Fruit fly (Drosophila melanogaster) whole organism, embryonic: ENCODE data around the gene Kah.

Experiments
- Abd-B ChIP-seq: fragments of 200-800 bp; sonication (Bioruptor generic); optimal IDR thresholded peaks from 2 replicates; lab custom pipeline; 2018; ENCODE audit warnings: missing biosample characterization, mild to moderate bottlenecking, missing genetic modification characterization, moderate library complexity
- Atf-2 ChIP-seq: fragments of 200-800 bp; sonication (Bioruptor generic); optimal IDR thresholded peaks from 2 replicates; lab custom pipeline; 2016; ENCODE audit warnings: missing biosample characterization, missing genetic modification characterization
- CG10274 ChIP-seq: fragments of 200-800 bp; sonication (Bioruptor generic); optimal IDR thresholded peaks from 3 replicates; lab custom pipeline; 2017; ENCODE audit warnings: missing biosample characterization, mild to moderate bottlenecking, missing genetic modification characterization
- CG11085 ChIP-seq: fragments of 200-800 bp; sonication (Bioruptor generic); IDR thresholded peaks from 2 replicates; pipeline ENCODE4 v1.3.6; 2022; ENCODE audit warnings: missing biosample characterization, missing genetic modification characterization
- CG12071 ChIP-seq: fragments of 200-800 bp; sonication (Bioruptor generic); optimal IDR thresholded peaks from 3 replicates; lab custom pipeline; 2018; ENCODE audit warnings: missing biosample characterization, mild to moderate bottlenecking, missing genetic modification characterization
- CG12155 ChIP-seq: fragments of 200-800 bp; sonication (Bioruptor generic); optimal IDR thresholded peaks from 3 replicates; lab custom pipeline; 2016; ENCODE audit warnings: missing biosample characterization, missing genetic modification characterization
- CG12236 ChIP-seq: fragments of 200-800 bp; sonication (Bioruptor generic); optimal IDR thresholded peaks from 2 replicates; lab custom pipeline; 2016; ENCODE audit warnings: missing biosample characterization, missing genetic modification characterization
- CG12391 ChIP-seq: fragments of 200-800 bp; sonication (Bioruptor generic); optimal IDR thresholded peaks from 3 replicates; lab custom pipeline; 2018; ENCODE audit warnings: missing biosample characterization, mild to moderate bottlenecking, missing genetic modification characterization, moderate library complexity
- CG12744 ChIP-seq: fragments of 200-800 bp; sonication (Bioruptor generic); optimal IDR thresholded peaks from 2 replicates; lab custom pipeline; 2016; ENCODE audit warnings: missing biosample characterization, missing genetic modification characterization
- CG1647 ChIP-seq: fragments of 200-800 bp; sonication (Bioruptor generic); optimal IDR thresholded peaks from 3 replicates; lab custom pipeline; 2016; ENCODE audit warnings: missing biosample characterization, missing genetic modification characterization
- CG16779 ChIP-seq: fragments of 200-800 bp; sonication (Bioruptor generic); IDR thresholded peaks from 2 replicates; pipeline ENCODE4 v1.3.6; 2022; ENCODE audit warnings: missing biosample characterization, missing genetic modification characterization
- CG2120 ChIP-seq: fragments of 200-800 bp; sonication (Bioruptor generic); optimal IDR thresholded peaks from 3 replicates; lab custom pipeline; 2016; ENCODE audit warnings: missing biosample characterization, missing genetic modification characterization
- CG3163 ChIP-seq: fragments of 200-800 bp; sonication (Bioruptor generic); optimal IDR thresholded peaks from 3 replicates; lab custom pipeline; 2016; ENCODE audit warnings: missing biosample characterization, missing genetic modification characterization
- CG33213 ChIP-seq: fragments of 200-800 bp; sonication (Bioruptor generic); optimal IDR thresholded peaks from 3 replicates; lab custom pipeline; 2016; ENCODE audit warnings: missing biosample characterization, missing genetic modification characterization
- CG7963 ChIP-seq: fragments of 200-800 bp; sonication (Bioruptor generic); IDR thresholded peaks from 3 replicates; pipeline ENCODE4 v1.3.6; 2022; ENCODE audit warnings: missing biosample characterization, missing genetic modification characterization; ENCODE audit not compliant: partially characterized antibody
- CG8944 ChIP-seq: fragments of 200-800 bp; sonication (Bioruptor generic); optimal IDR thresholded peaks from 3 replicates; lab custom pipeline; 2016; ENCODE audit warnings: missing biosample characterization, missing genetic modification characterization
- Chrac-16 ChIP-seq: fragments of 200-800 bp; sonication (Bioruptor generic); optimal IDR thresholded peaks from 3 replicates; lab custom pipeline; 2016; ENCODE audit warnings: missing biosample characterization, missing genetic modification characterization
- D ChIP-seq, 2 experiments: fragments of 200-800 bp in 1 of 2; fragments of >200 bp in 1 of 2; sonication (Bioruptor generic) in 1 of 2; optimal IDR thresholded peaks; 2 replicates in 1 of 2; 3 replicates in 1 of 2; lab custom pipeline; 2017; ENCODE audit warnings: mild to moderate bottlenecking in 1 of 2, missing biosample characterization in 1 of 2, missing genetic modification characterization in 1 of 2, missing genetic modification reagents in 1 of 2
- Dfd ChIP-seq, 2 experiments: fragments of >200 bp; optimal IDR thresholded peaks; 2 replicates each; lab custom pipeline; 2017; ENCODE audit warnings: missing biosample characterization in 2 of 2, missing genetic modification characterization in 2 of 2
- Fer1 ChIP-seq: fragments of 200-800 bp; sonication (Bioruptor generic); optimal IDR thresholded peaks from 2 replicates; lab custom pipeline; 2017; ENCODE audit warnings: missing biosample characterization, mild to moderate bottlenecking, missing genetic modification characterization
- H15 ChIP-seq: fragments of 200-800 bp; sonication (Bioruptor generic); IDR thresholded peaks from 3 replicates; pipeline ENCODE4 v1.3.6; 2022; ENCODE audit warnings: missing biosample characterization, missing genetic modification characterization
- HmgZ ChIP-seq: fragments of 200-800 bp; sonication (Bioruptor generic); optimal IDR thresholded peaks from 2 replicates; lab custom pipeline; 2018; ENCODE audit warnings: missing biosample characterization, mild to moderate bottlenecking, missing genetic modification characterization
- Hmr ChIP-seq: fragments of 200-800 bp; sonication (Bioruptor generic); optimal IDR thresholded peaks from 3 replicates; lab custom pipeline; 2017; ENCODE audit warnings: mild to moderate bottlenecking, missing biosample characterization, missing genetic modification reagents, missing genetic modification characterization
- Lim3 ChIP-seq: fragments of 200-800 bp; sonication (Bioruptor generic); IDR thresholded peaks from 2 replicates; pipeline ENCODE4 v1.3.6; 2022; ENCODE audit warnings: missing biosample characterization, missing genetic modification characterization
- Nf-YC ChIP-seq: fragments of 200-800 bp; optimal IDR thresholded peaks from 3 replicates; lab custom pipeline; 2019; ENCODE audit warnings: missing biosample characterization, mild to moderate bottlenecking, missing genetic modification characterization, moderate library complexity
- Poxn ChIP-seq: fragments of 200-800 bp; sonication (Bioruptor generic); IDR thresholded peaks from 2 replicates; pipeline ENCODE4 v1.3.6; 2022; ENCODE audit warnings: missing biosample characterization, missing genetic modification characterization
- Spps ChIP-seq: fragments of 200-800 bp; sonication (Bioruptor generic); optimal IDR thresholded peaks from 2 replicates; lab custom pipeline; 2018; ENCODE audit warnings: missing biosample characterization, mild to moderate bottlenecking, missing genetic modification characterization
- Trl ChIP-seq, 3 experiments: fragments of >200 bp in 2 of 3; fragments of 200-800 bp in 1 of 3; sonication (Bioruptor generic) in 1 of 3; optimal IDR thresholded peaks; 2 replicates in 1 of 3; 3 replicates in 2 of 3; lab custom pipeline; 2016 to 2017; ENCODE audit warnings: missing biosample characterization in 1 of 3, missing genetic modification characterization in 1 of 3
- al ChIP-seq: fragments of 200-800 bp; sonication (Bioruptor generic); IDR thresholded peaks from 2 replicates; pipeline ENCODE4 v1.3.6; 2022; ENCODE audit warnings: missing biosample characterization, missing genetic modification characterization
- ara ChIP-seq: fragments of 200-800 bp; sonication (Bioruptor generic); IDR thresholded peaks from 2 replicates; pipeline ENCODE4 v1.3.6; 2022; ENCODE audit warnings: missing biosample characterization, missing genetic modification characterization
- bowl ChIP-seq: fragments of 200-800 bp; sonication (Bioruptor generic); IDR thresholded peaks from 2 replicates; pipeline ENCODE4 v1.3.6; 2022; ENCODE audit warnings: missing biosample characterization, missing genetic modification characterization
- disco-r ChIP-seq: fragments of 200-800 bp; sonication (Bioruptor generic); optimal IDR thresholded peaks from 2 replicates; lab custom pipeline; 2016; ENCODE audit warnings: missing biosample characterization, missing genetic modification characterization
- dysf ChIP-seq: fragments of 200-800 bp; sonication (Bioruptor generic); IDR thresholded peaks from 3 replicates; pipeline ENCODE4 v1.3.6; 2022; ENCODE audit warnings: missing biosample characterization, missing genetic modification characterization
- en ChIP-seq: fragments of 200-800 bp; sonication (Bioruptor generic); optimal IDR thresholded peaks from 2 replicates; lab custom pipeline; 2016; ENCODE audit warnings: missing biosample characterization, missing genetic modification characterization
- fd102C ChIP-seq: fragments of 200-800 bp; sonication (Bioruptor generic); optimal IDR thresholded peaks from 2 replicates; lab custom pipeline; 2018; ENCODE audit warnings: missing biosample characterization, mild to moderate bottlenecking, missing genetic modification characterization, moderate library complexity
- fd96Cb ChIP-seq: fragments of 200-800 bp; sonication (Bioruptor generic); optimal IDR thresholded peaks from 2 replicates; lab custom pipeline; 2018; ENCODE audit warnings: missing biosample characterization, mild to moderate bottlenecking, missing genetic modification characterization, moderate library complexity
- gro ChIP-seq: fragments of 200-800 bp; sonication (Bioruptor generic); optimal IDR thresholded peaks from 2 replicates; lab custom pipeline; 2016; ENCODE audit warnings: missing biosample characterization, missing genetic modification characterization
- jumu ChIP-seq: fragments of 200-800 bp; sonication (Bioruptor generic); optimal IDR thresholded peaks from 3 replicates; lab custom pipeline; 2016; ENCODE audit warnings: missing biosample characterization, missing genetic modification characterization
- kni ChIP-seq: fragments of 200-800 bp; sonication (Bioruptor generic); optimal IDR thresholded peaks from 3 replicates; lab custom pipeline; 2017; ENCODE audit warnings: mild to moderate bottlenecking, missing biosample characterization, missing genetic modification reagents, missing genetic modification characterization
- lmd ChIP-seq: fragments of 200-800 bp; sonication (Bioruptor generic); IDR thresholded peaks from 2 replicates; pipeline ENCODE4 v1.3.6; 2022; ENCODE audit warnings: missing biosample characterization, missing genetic modification characterization
- rib ChIP-seq: fragments of 200-800 bp; sonication (Bioruptor generic); IDR thresholded peaks from 2 replicates; pipeline ENCODE4 v1.3.6; 2022; ENCODE audit warnings: missing biosample characterization, missing genetic modification characterization
- row ChIP-seq: fragments of 200-800 bp; sonication (Bioruptor generic); IDR thresholded peaks from 3 replicates; pipeline ENCODE4 v1.3.6; 2022; ENCODE audit warnings: missing biosample characterization, missing genetic modification characterization
- salm ChIP-seq: fragments of 200-800 bp; sonication (Bioruptor generic); optimal IDR thresholded peaks from 2 replicates; lab custom pipeline; 2018; ENCODE audit warnings: missing biosample characterization, mild to moderate bottlenecking, missing genetic modification characterization
- sd ChIP-seq: fragments of 200-800 bp; sonication (Bioruptor generic); optimal IDR thresholded peaks from 3 replicates; lab custom pipeline; 2018; ENCODE audit warnings: missing biosample characterization, mild to moderate bottlenecking, missing genetic modification characterization, moderate library complexity
- shn ChIP-seq: fragments of 200-800 bp; sonication (Bioruptor generic); optimal IDR thresholded peaks from 3 replicates; lab custom pipeline; 2016; ENCODE audit warnings: missing biosample characterization, missing genetic modification characterization
- sima ChIP-seq: fragments of 200-800 bp; sonication (Bioruptor generic); optimal IDR thresholded peaks from 2 replicates; lab custom pipeline; 2016; ENCODE audit warnings: missing biosample characterization, missing genetic modification characterization
- sob ChIP-seq: fragments of 200-800 bp; sonication (Bioruptor generic); IDR thresholded peaks from 2 replicates; pipeline ENCODE4 v1.3.6; 2022; ENCODE audit warnings: missing biosample characterization, missing genetic modification characterization
- stc ChIP-seq: fragments of 200-800 bp; sonication (Bioruptor generic); IDR thresholded peaks from 2 replicates; pipeline ENCODE4 v1.3.6; 2022; ENCODE audit warnings: missing biosample characterization, missing genetic modification characterization
- z ChIP-seq: fragments of 200-800 bp; sonication (Bioruptor generic); IDR thresholded peaks from 3 replicates; pipeline ENCODE4 v1.3.6; 2022; ENCODE audit warnings: missing biosample characterization, missing genetic modification characterization
- zfh1 ChIP-seq: fragments of 200-800 bp; sonication (Bioruptor generic); IDR thresholded peaks from 3 replicates; pipeline ENCODE4 v1.3.6; 2022; ENCODE audit warnings: missing biosample characterization, missing genetic modification characterization

Gene Kah

DNA sequence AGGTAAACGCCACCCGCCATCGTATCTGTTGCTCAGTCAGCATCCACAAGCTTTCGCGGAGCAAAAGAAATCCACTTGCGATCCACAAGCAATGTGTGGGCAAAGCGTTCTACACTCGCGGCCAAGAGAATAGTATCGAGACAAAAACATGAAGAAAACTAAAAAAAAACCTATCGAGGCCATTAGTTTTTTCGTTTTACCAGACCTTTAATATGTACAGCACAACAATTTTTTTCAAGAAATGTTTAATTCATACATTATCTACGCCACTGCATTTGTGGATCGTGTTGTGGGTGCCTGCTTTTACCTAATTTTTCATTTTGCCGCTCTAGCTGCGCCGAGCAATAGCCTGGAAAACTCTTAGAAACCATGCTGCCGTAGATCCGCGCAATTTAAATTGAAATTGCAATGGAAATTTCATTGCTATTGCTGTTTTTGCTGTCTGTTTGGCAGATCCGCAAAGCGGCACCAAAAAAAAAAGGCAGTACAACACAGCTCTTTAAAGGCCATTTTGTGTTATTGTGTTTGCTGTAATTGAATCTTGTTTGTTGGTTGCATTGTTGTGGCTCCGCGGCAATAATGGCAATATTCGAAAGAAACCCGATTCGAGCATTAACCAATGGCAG lies 26.0 kb downstream of the Kah start (continued):
- no peak for TF ChIP-seq CG12236 (GFP tag; lab: Kevin White, UChicago)
- TF ChIP-seq Trl (optimal IDR thresholded peaks at IDR 0.05; lab: Kevin White, UChicago) = no peak
- peak; percentile 34 for TF ChIP-seq Trl (GFP tag; optimal IDR thresholded peaks at IDR 0.05; lab: Kevin White, UChicago)
- TF ChIP-seq Lim3 = no peak
- peak; percentile 20 for TF ChIP-seq Chrac-16 (GFP tag; lab: Kevin White, UChicago)
- TF ChIP-seq row (GFP tag; lab: Robert Waterston, UW) = peak; percentile 59
- TF ChIP-seq ara = peak; percentile 76
- peak; percentile 74 for TF ChIP-seq stc (GFP tag; lab: Robert Waterston, UW)
- peak; percentile 4 for TF ChIP-seq CG33213
- TF ChIP-seq CG16779 (GFP tag; lab: Robert Waterston, UW) = no peak
- peak; percentile 12 for TF ChIP-seq jumu (GFP tag; lab: Kevin White, UChicago)
- TF ChIP-seq Dfd (GFP tag; optimal IDR thresholded peaks at IDR 0.05; lab: Kevin White, UChicago) = no peak
- TF ChIP-seq HmgZ (tag; lab: Kevin White, UChicago) = peak; percentile 16
- TF ChIP-seq lmd = peak; percentile 70
- TF ChIP-seq al (GFP tag; lab: Robert Waterston, UW) = 0 out of 2 replicates have a peak, but pooled peaks have one; percentile 25
- TF ChIP-seq z (GFP tag; lab: Robert Waterston, UW) = 0 out of 3 replicates have a peak, but pooled peaks have one; percentile 38
- peak; percentile 69 for TF ChIP-seq CG12071
- no peak for TF ChIP-seq D (optimal IDR thresholded peaks at IDR 0.05; lab: Kevin White, UChicago)
- peak; percentile 48 for TF ChIP-seq D (GFP tag; optimal IDR thresholded peaks at IDR 0.05; lab: Kevin White, UChicago)
- TF ChIP-seq gro = peak; percentile 19
- 0 out of 2 replicates have a peak, but pooled peaks have one; percentile 34 for TF ChIP-seq bowl (GFP tag; lab: Robert Waterston, UW)
- no peak for TF ChIP-seq CG8944 (GFP tag; lab: Kevin White, UChicago)
- no peak for TF ChIP-seq CG10274
- TF ChIP-seq shn (GFP tag; lab: Kevin White, UChicago) = no peak
- no peak for TF ChIP-seq CG12155
- no peak for TF ChIP-seq Atf-2 (GFP tag; lab: Kevin White, UChicago)
- peak; percentile 75 for TF ChIP-seq dysf (GFP tag; lab: Robert Waterston, UW)
- no peak for TF ChIP-seq kni (GFP tag; lab: Kevin White, UChicago)
- TF ChIP-seq Spps = peak; percentile 42
- peak; percentile 58 for TF ChIP-seq CG12391 (tag; lab: Kevin White, UChicago)
- peak; percentile 66 for TF ChIP-seq fd96Cb (tag; lab: Kevin White, UChicago)
- peak; percentile 36 for TF ChIP-seq en (GFP tag; lab: Kevin White, UChicago)
- no peak for TF ChIP-seq sd (tag; lab: Kevin White, UChicago)
- TF ChIP-seq sima (GFP tag; lab: Kevin White, UChicago) = no peak
- TF ChIP-seq Nf-YC (tag; lab: Kevin White, UChicago) = no peak
- TF ChIP-seq CG1647 (GFP tag; lab: Kevin White, UChicago) = peak; percentile 48
- no peak for TF ChIP-seq Abd-B
- TF ChIP-seq fd102C = no peak
- no peak for TF ChIP-seq CG11085 (GFP tag; lab: Robert Waterston, UW)
- TF ChIP-seq Fer1 (GFP tag; lab: Kevin White, UChicago) = peak; percentile 71
- TF ChIP-seq sob (GFP tag; lab: Robert Waterston, UW) = peak; percentile 74
- TF ChIP-seq CG12744 (GFP tag; lab: Kevin White, UChicago) = no peak
- TF ChIP-seq CG7963 (GFP tag; lab: Robert Waterston, UW) = no peak
- no peak for TF ChIP-seq CG3163 (GFP tag; lab: Kevin White, UChicago)
- TF ChIP-seq disco-r (GFP tag; lab: Kevin White, UChicago) = peak; percentile 7
- TF ChIP-seq H15 (GFP tag; lab: Robert Waterston, UW) = peak; percentile 79
- TF ChIP-seq rib (GFP tag; lab: Robert Waterston, UW) = no peak
- peak; percentile 83 for TF ChIP-seq zfh1 (GFP tag; lab: Robert Waterston, UW)
- peak; percentile 36 for TF ChIP-seq CG2120 (GFP tag; lab: Kevin White, UChicago)
- peak; percentile 47 for TF ChIP-seq salm (tag; lab: Kevin White, UChicago)
- no peak for TF ChIP-seq Poxn (GFP tag; lab: Robert Waterston, UW)
- peak; percentile 43 for TF ChIP-seq Hmr (GFP tag; lab: Kevin White, UChicago)
